Fruit fly (Drosophila melanogaster) whole organism, embryonic: ENCODE results near the gene Cpn.

Experiments
- Adf1 ChIP-seq: fragments of 200-800 bp; sonication (Bioruptor generic); IDR thresholded peaks from 2 replicates; pipeline ENCODE4 v1.3.6; 2022; ENCODE audit warnings: missing biosample characterization, missing genetic modification characterization
- Atf3 ChIP-seq: fragments of 200-800 bp; sonication (Bioruptor generic); optimal IDR thresholded peaks from 3 replicates; lab custom pipeline; 2016; ENCODE audit warnings: missing biosample characterization, missing genetic modification characterization
- CG10274 ChIP-seq: fragments of 200-800 bp; sonication (Bioruptor generic); optimal IDR thresholded peaks from 3 replicates; lab custom pipeline; 2017; ENCODE audit warnings: missing biosample characterization, mild to moderate bottlenecking, missing genetic modification characterization
- CG14667 ChIP-seq: fragments of 200-800 bp; sonication (Bioruptor generic); IDR thresholded peaks from 2 replicates; pipeline ENCODE4 v1.3.6; 2022; ENCODE audit warnings: missing biosample characterization, missing genetic modification characterization
- CG1529 ChIP-seq: fragments of 200-800 bp; sonication (Bioruptor generic); optimal IDR thresholded peaks from 3 replicates; lab custom pipeline; 2018; ENCODE audit warnings: missing biosample characterization, missing genetic modification characterization
- CG16813 ChIP-seq: fragments of 200-800 bp; sonication (Bioruptor generic); IDR thresholded peaks from 3 replicates; pipeline ENCODE4 v1.3.6; 2022; ENCODE audit warnings: missing biosample characterization, missing genetic modification characterization; ENCODE audit not compliant: partially characterized antibody
- CG17385 ChIP-seq: fragments of 200-800 bp; sonication (Bioruptor generic); optimal IDR thresholded peaks from 3 replicates; lab custom pipeline; 2018; ENCODE audit warnings: missing biosample characterization, mild to moderate bottlenecking, missing genetic modification characterization
- CG2889 ChIP-seq: fragments of 200-800 bp; sonication (Bioruptor generic); IDR thresholded peaks from 3 replicates; pipeline ENCODE4 v1.3.6; 2022; ENCODE audit warnings: missing biosample characterization, missing genetic modification characterization
- CG31388 ChIP-seq: fragments of 200-800 bp; sonication (Bioruptor generic); optimal IDR thresholded peaks from 2 replicates; lab custom pipeline; 2016; ENCODE audit warnings: missing biosample characterization, missing genetic modification characterization
- CG34422 ChIP-seq: fragments of 200-800 bp; sonication (Bioruptor generic); IDR thresholded peaks from 3 replicates; pipeline ENCODE4 v1.3.6; 2022; ENCODE audit warnings: missing biosample characterization, missing genetic modification characterization
- CG3838 ChIP-seq: fragments of 200-800 bp; sonication (Bioruptor generic); optimal IDR thresholded peaks from 3 replicates; lab custom pipeline; 2016; ENCODE audit warnings: missing biosample characterization, missing genetic modification characterization
- CG4424 ChIP-seq: fragments of 200-800 bp; sonication (Bioruptor generic); optimal IDR thresholded peaks from 3 replicates; lab custom pipeline; 2016; ENCODE audit warnings: missing biosample characterization, missing genetic modification characterization
- CG4707 ChIP-seq: fragments of 200-800 bp; sonication (Bioruptor generic); optimal IDR thresholded peaks from 2 replicates; lab custom pipeline; 2018; ENCODE audit warnings: missing biosample characterization, mild to moderate bottlenecking, missing genetic modification characterization, moderate library complexity
- CG6683 ChIP-seq: fragments of 200-800 bp; sonication (Bioruptor generic); optimal IDR thresholded peaks from 2 replicates; lab custom pipeline; 2017; ENCODE audit warnings: missing biosample characterization, mild to moderate bottlenecking, missing genetic modification characterization, missing genetic modification reagents
- CG6791 ChIP-seq: fragments of 200-800 bp; sonication (Bioruptor generic); IDR thresholded peaks from 3 replicates; pipeline ENCODE4 v1.3.6; 2022; ENCODE audit warnings: missing biosample characterization, missing genetic modification characterization; ENCODE audit not compliant: partially characterized antibody
- CG7928 ChIP-seq: fragments of 200-800 bp; sonication (Bioruptor generic); optimal IDR thresholded peaks from 2 replicates; lab custom pipeline; 2017; ENCODE audit warnings: missing biosample characterization, mild to moderate bottlenecking, missing genetic modification characterization
- CG8944 ChIP-seq: fragments of 200-800 bp; sonication (Bioruptor generic); optimal IDR thresholded peaks from 3 replicates; lab custom pipeline; 2016; ENCODE audit warnings: missing biosample characterization, missing genetic modification characterization
- CG9817 ChIP-seq: fragments of 200-800 bp; sonication (Bioruptor generic); optimal IDR thresholded peaks from 2 replicates; lab custom pipeline; 2018; ENCODE audit warnings: missing biosample characterization, mild to moderate bottlenecking, missing genetic modification characterization, moderate library complexity
- D ChIP-seq, 2 experiments: fragments of 200-800 bp in 1 of 2; fragments of >200 bp in 1 of 2; sonication (Bioruptor generic) in 1 of 2; optimal IDR thresholded peaks; 2 replicates in 1 of 2; 3 replicates in 1 of 2; lab custom pipeline; 2017; ENCODE audit warnings: mild to moderate bottlenecking in 1 of 2, missing biosample characterization in 1 of 2, missing genetic modification characterization in 1 of 2, missing genetic modification reagents in 1 of 2
- D19B ChIP-seq: fragments of 200-800 bp; sonication (Bioruptor generic); optimal IDR thresholded peaks from 2 replicates; lab custom pipeline; 2017; ENCODE audit warnings: missing biosample characterization, mild to moderate bottlenecking, missing genetic modification characterization
- Deaf1 ChIP-seq: fragments of 200-800 bp; optimal IDR thresholded peaks from 3 replicates; lab custom pipeline; 2019; ENCODE audit warnings: missing biosample characterization, mild to moderate bottlenecking, missing genetic modification characterization, moderate library complexity
- Gsc ChIP-seq: fragments of 200-800 bp; sonication (Bioruptor generic); IDR thresholded peaks from 2 replicates; pipeline ENCODE4 v1.3.6; 2022; ENCODE audit warnings: missing biosample characterization, missing genetic modification characterization
- H2.0 ChIP-seq: fragments of 200-800 bp; sonication (Bioruptor generic); IDR thresholded peaks from 2 replicates; pipeline ENCODE4 v1.3.6; 2022; ENCODE audit warnings: missing biosample characterization, missing genetic modification characterization
- HLH4C ChIP-seq: fragments of 200-800 bp; sonication (Bioruptor generic); IDR thresholded peaks from 3 replicates; pipeline ENCODE4 v1.3.6; 2022; ENCODE audit warnings: missing biosample characterization, missing genetic modification characterization; ENCODE audit not compliant: partially characterized antibody
- HmgZ ChIP-seq: fragments of 200-800 bp; sonication (Bioruptor generic); optimal IDR thresholded peaks from 2 replicates; lab custom pipeline; 2018; ENCODE audit warnings: missing biosample characterization, mild to moderate bottlenecking, missing genetic modification characterization
- Hsf ChIP-seq: fragments of 200-800 bp; sonication (Bioruptor generic); optimal IDR thresholded peaks from 3 replicates; lab custom pipeline; 2016; ENCODE audit warnings: missing biosample characterization, missing genetic modification characterization
- Mrtf ChIP-seq: fragments of 200-800 bp; sonication (Bioruptor generic); IDR thresholded peaks from 3 replicates; pipeline ENCODE4 v1.3.6; 2022; ENCODE audit warnings: missing biosample characterization, missing genetic modification characterization
- Optix ChIP-seq: fragments of 200-800 bp; sonication (Bioruptor generic); IDR thresholded peaks from 3 replicates; pipeline ENCODE4 v1.3.6; 2022; ENCODE audit warnings: missing biosample characterization, missing genetic modification characterization
- Ravus ChIP-seq: fragments of 200-800 bp; sonication (Bioruptor generic); IDR thresholded peaks from 2 replicates; pipeline ENCODE4 v1.3.6; 2022; ENCODE audit warnings: missing biosample characterization, missing genetic modification characterization
- Rx ChIP-seq: fragments of 200-800 bp; sonication (Bioruptor generic); IDR thresholded peaks from 2 replicates; pipeline ENCODE4 v1.3.6; 2022; ENCODE audit warnings: missing biosample characterization, missing genetic modification characterization
- Side ChIP-seq: fragments of 200-800 bp; sonication (Bioruptor generic); optimal IDR thresholded peaks from 2 replicates; lab custom pipeline; 2016; ENCODE audit warnings: missing biosample characterization, missing genetic modification characterization
- Xbp1 ChIP-seq: fragments of 200-800 bp; sonication (Bioruptor generic); optimal IDR thresholded peaks from 3 replicates; lab custom pipeline; 2016; ENCODE audit warnings: missing biosample characterization, mild to moderate bottlenecking, missing genetic modification characterization
- ab ChIP-seq: fragments of 200-800 bp; sonication (Bioruptor generic); optimal IDR thresholded peaks from 2 replicates; lab custom pipeline; 2016; ENCODE audit warnings: missing biosample characterization, missing genetic modification characterization
- br ChIP-seq: fragments of >200 bp; optimal IDR thresholded peaks from 2 replicates; lab custom pipeline; 2017
- cas ChIP-seq: fragments of 200-800 bp; sonication (Bioruptor generic); IDR thresholded peaks from 2 replicates; pipeline ENCODE4 v1.3.6; 2022; ENCODE audit warnings: missing biosample characterization, missing genetic modification characterization
- cato ChIP-seq: fragments of 200-800 bp; sonication (Bioruptor generic); optimal IDR thresholded peaks from 2 replicates; lab custom pipeline; 2016; ENCODE audit warnings: missing biosample characterization, missing genetic modification characterization, borderline replicate concordance
- cg ChIP-seq: fragments of 200-800 bp; sonication (Bioruptor generic); optimal IDR thresholded peaks from 3 replicates; lab custom pipeline; 2019; ENCODE audit warnings: missing biosample characterization, mild to moderate bottlenecking, missing genetic modification characterization, moderate library complexity
- dan ChIP-seq: fragments of 200-800 bp; sonication (Bioruptor generic); IDR thresholded peaks from 2 replicates; pipeline ENCODE4 v1.3.6; 2022; ENCODE audit warnings: missing biosample characterization, missing genetic modification characterization
- dati ChIP-seq: fragments of 200-800 bp; sonication (Bioruptor generic); IDR thresholded peaks from 2 replicates; pipeline ENCODE4 v1.3.6; 2022; ENCODE audit warnings: missing biosample characterization, missing genetic modification characterization
- dmrt11E ChIP-seq: fragments of 200-800 bp; sonication (Bioruptor generic); optimal IDR thresholded peaks from 3 replicates; lab custom pipeline; 2018; ENCODE audit warnings: missing biosample characterization, mild to moderate bottlenecking, missing genetic modification characterization, moderate library complexity
- en ChIP-seq: fragments of 200-800 bp; sonication (Bioruptor generic); optimal IDR thresholded peaks from 2 replicates; lab custom pipeline; 2016; ENCODE audit warnings: missing biosample characterization, missing genetic modification characterization
- esg ChIP-seq: fragments of 200-800 bp; sonication (Bioruptor generic); conservative IDR thresholded peaks from 2 replicates; pipeline ENCODE4 v1.3.6; 2022; ENCODE audit warnings: missing biosample characterization, missing genetic modification characterization
- exex ChIP-seq: fragments of 200-800 bp; sonication (Bioruptor generic); optimal IDR thresholded peaks from 4 replicates; lab custom pipeline; 2018; ENCODE audit warnings: missing biosample characterization, mild to moderate bottlenecking, missing genetic modification characterization, moderate library complexity
- ham ChIP-seq: fragments of 200-800 bp; sonication (Bioruptor generic); IDR thresholded peaks from 2 replicates; pipeline ENCODE4 v1.3.6; 2022; ENCODE audit warnings: missing biosample characterization, missing genetic modification characterization
- kay ChIP-seq: fragments of 200-800 bp; sonication (Bioruptor generic); optimal IDR thresholded peaks from 2 replicates; lab custom pipeline; 2016; ENCODE audit warnings: missing biosample characterization, missing genetic modification characterization
- oc ChIP-seq: fragments of 200-800 bp; sonication (Bioruptor generic); optimal IDR thresholded peaks from 2 replicates; lab custom pipeline; 2018; ENCODE audit warnings: missing biosample characterization, mild to moderate bottlenecking, missing genetic modification characterization, moderate library complexity
- salm ChIP-seq: fragments of 200-800 bp; sonication (Bioruptor generic); optimal IDR thresholded peaks from 2 replicates; lab custom pipeline; 2018; ENCODE audit warnings: missing biosample characterization, mild to moderate bottlenecking, missing genetic modification characterization
- tio ChIP-seq: fragments of 200-800 bp; sonication (Bioruptor generic); optimal IDR thresholded peaks from 2 replicates; lab custom pipeline; 2017; ENCODE audit warnings: missing biosample characterization, missing genetic modification characterization, inconsistent platforms
- tx ChIP-seq: fragments of 200-800 bp; sonication (Bioruptor generic); optimal IDR thresholded peaks from 2 replicates; lab custom pipeline; 2016; ENCODE audit warnings: missing biosample characterization, missing genetic modification characterization
- unpg ChIP-seq: fragments of 200-800 bp; sonication (Bioruptor generic); optimal IDR thresholded peaks from 3 replicates; lab custom pipeline; 2018; ENCODE audit warnings: missing biosample characterization, mild to moderate bottlenecking, missing genetic modification characterization, moderate library complexity
- vnd ChIP-seq: fragments of 200-800 bp; sonication (Bioruptor generic); IDR thresholded peaks from 3 replicates; pipeline ENCODE4 v1.3.6; 2022; ENCODE audit warnings: missing biosample characterization, missing genetic modification characterization; ENCODE audit not compliant: partially characterized antibody

The Cpn gene

DNA sequence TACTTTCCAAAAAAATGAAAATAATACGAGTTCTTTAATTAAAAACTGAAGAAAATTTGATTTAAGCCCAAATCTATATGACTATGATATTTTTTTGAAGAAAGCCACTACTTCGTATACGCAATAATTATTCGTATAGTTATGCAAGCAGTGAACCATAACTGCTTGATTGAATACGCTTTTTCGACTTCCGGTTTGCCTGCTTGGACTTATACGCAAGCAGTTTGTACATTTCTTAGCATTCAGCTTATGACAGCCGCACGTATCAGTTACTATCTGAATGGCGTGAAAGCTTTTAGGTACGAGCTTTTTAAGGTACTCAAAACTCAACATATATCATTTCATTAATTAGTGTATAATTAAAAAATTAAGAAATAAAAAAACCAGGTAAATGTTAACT lies 44.8 kb downstream of the Cpn start (continued):
- TF ChIP-seq Adf1 (GFP tag; lab: Robert Waterston, UW) (peak; percentile 69), br (lab: Kevin White, UChicago) (no peak), CG16813 (0 out of 3 replicates have a peak, but pooled peaks have one; percentile 38), Hsf (GFP tag; lab: Kevin White, UChicago) (peak; percentile 94), exex (tag; lab: Kevin White, UChicago) (no peak), CG7928 (GFP tag; lab: Kevin White, UChicago) (peak; percentile 39), HLH4C (GFP tag; lab: Robert Waterston, UW) (peak; percentile 54; the same call in 2 of the 3 replicates), CG4424 (peak; percentile 93), Ravus (GFP tag; lab: Robert Waterston, UW) (peak; percentile 71), en (GFP tag; lab: Kevin White, UChicago) (peak; percentile 87), CG6791 (GFP tag; lab: Robert Waterston, UW) (peak; percentile 77), Deaf1 (tag; lab: Kevin White, UChicago) (peak; percentile 56), CG1529 (peak; percentile 71), CG10274 (GFP tag; lab: Kevin White, UChicago) (peak; percentile 77), Side (GFP tag; lab: Kevin White, UChicago) (peak; percentile 94), ham (GFP tag; lab: Robert Waterston, UW) (peak; percentile 93), dan (GFP tag; lab: Robert Waterston, UW) (peak; percentile 64; the same call in 1 of the 2 replicates), CG2889 (peak; percentile 88), Rx (GFP tag; lab: Robert Waterston, UW) (peak; percentile 97), ab (peak; percentile 67), H2.0 (peak; percentile 94), CG14667 (GFP tag; lab: Robert Waterston, UW) (peak; percentile 95), D (optimal IDR thresholded peaks at IDR 0.05; lab: Kevin White, UChicago) (no peak), D (GFP tag; optimal IDR thresholded peaks at IDR 0.05; lab: Kevin White, UChicago) (peak; percentile 83), CG31388 (GFP tag; lab: Kevin White, UChicago) (peak; percentile 38), CG9817 (tag; lab: Kevin White, UChicago) (peak; percentile 96), esg (GFP tag; lab: Robert Waterston, UW) (peak; percentile 67), Atf3 (GFP tag; lab: Kevin White, UChicago) (peak; percentile 90), salm (tag; lab: Kevin White, UChicago) (peak; percentile 48), CG4707 (GFP tag; lab: Kevin White, UChicago) (peak; percentile 55), cato (GFP tag; lab: Kevin White, UChicago) (peak; percentile 91), Optix (peak; percentile 94), kay (GFP tag; lab: Kevin White, UChicago) (peak; percentile 56), dmrt11E (tag; lab: Kevin White, UChicago) (peak; percentile 81), CG17385 (peak; percentile 68), cg (no peak), unpg (peak; percentile 87), D19B (peak; percentile 77), Gsc (GFP tag; lab: Robert Waterston, UW) (peak; percentile 82), dati (peak; percentile 92), tx (peak; percentile 79), Mrtf (GFP tag; lab: Robert Waterston, UW) (peak; percentile 91), Xbp1 (GFP tag; lab: Kevin White, UChicago) (peak; percentile 95), CG3838 (peak; percentile 66), vnd (GFP tag; lab: Robert Waterston, UW) (no peak), tio (GFP tag; lab: Kevin White, UChicago) (peak; percentile 87), oc (peak; percentile 61), CG34422 (GFP tag; lab: Robert Waterston, UW) (peak; percentile 97), CG8944 (peak; percentile 88), HmgZ (tag; lab: Kevin White, UChicago) (peak; percentile 79), CG6683 (peak; percentile 59), cas (GFP tag; lab: Robert Waterston, UW) (peak; percentile 81)
